Fruit fly (Drosophila melanogaster) whole organism, adult: ENCODE data around the gene CG7011.

Source experiments
- CG11617 ChIP-seq: fragments of 200-800 bp; sonication (Bioruptor generic); optimal IDR thresholded peaks from 2 replicates; lab custom pipeline; 2017; ENCODE audit warnings: mild to moderate bottlenecking, missing biosample characterization, missing genetic modification reagents, missing genetic modification characterization
- CG12768 ChIP-seq: fragments of 200-800 bp; sonication (Bioruptor generic); optimal IDR thresholded peaks from 2 replicates; lab custom pipeline; 2017; ENCODE audit warnings: missing biosample characterization, missing genetic modification characterization, mild to moderate bottlenecking, moderate library complexity, missing genetic modification reagents
- CG14711 ChIP-seq: fragments of 200-800 bp; sonication (Bioruptor generic); optimal IDR thresholded peaks from 2 replicates; lab custom pipeline; 2018; ENCODE audit warnings: missing biosample characterization, mild to moderate bottlenecking, missing genetic modification characterization, moderate library complexity
- CG1620 ChIP-seq: fragments of 200-800 bp; sonication (Bioruptor generic); optimal IDR thresholded peaks from 2 replicates; lab custom pipeline; 2016; ENCODE audit warnings: missing biosample characterization, missing genetic modification characterization
- CG33017 ChIP-seq: fragments of 200-800 bp; sonication (Bioruptor generic); optimal IDR thresholded peaks from 2 replicates; lab custom pipeline; 2018; ENCODE audit warnings: missing biosample characterization, mild to moderate bottlenecking, missing genetic modification characterization, moderate library complexity
- CG5204 ChIP-seq: fragments of 200-800 bp; sonication (Bioruptor generic); optimal IDR thresholded peaks from 2 replicates; lab custom pipeline; 2016; ENCODE audit warnings: missing biosample characterization, missing genetic modification characterization
- CG7045 ChIP-seq: fragments of 200-800 bp; sonication (Bioruptor generic); optimal IDR thresholded peaks from 2 replicates; lab custom pipeline; 2017; ENCODE audit warnings: missing biosample characterization, mild to moderate bottlenecking, missing genetic modification characterization
- CG7101 ChIP-seq: fragments of 200-800 bp; sonication (Bioruptor generic); optimal IDR thresholded peaks from 2 replicates; lab custom pipeline; 2018; ENCODE audit warnings: missing biosample characterization, mild to moderate bottlenecking, missing genetic modification characterization, moderate library complexity
- Clk ChIP-seq: fragments of 200-800 bp; sonication (Bioruptor generic); optimal IDR thresholded peaks from 2 replicates; lab custom pipeline; 2017; ENCODE audit warnings: missing biosample characterization, missing genetic modification characterization
- Crg-1 ChIP-seq: fragments of 200-800 bp; sonication (Bioruptor generic); optimal IDR thresholded peaks from 2 replicates; lab custom pipeline; 2016; ENCODE audit warnings: missing biosample characterization, missing genetic modification characterization
- Hr96 ChIP-seq: fragments of 200-800 bp; sonication (Bioruptor generic); optimal IDR thresholded peaks from 2 replicates; lab custom pipeline; 2016; ENCODE audit warnings: missing biosample characterization, missing genetic modification characterization
- Mnt ChIP-seq: fragments of 200-800 bp; sonication (Bioruptor generic); optimal IDR thresholded peaks from 2 replicates; lab custom pipeline; 2016; ENCODE audit warnings: missing biosample characterization, mild to moderate bottlenecking, missing genetic modification characterization
- bab1 ChIP-seq: fragments of 200-800 bp; sonication (Bioruptor generic); optimal IDR thresholded peaks from 3 replicates; lab custom pipeline; 2019; ENCODE audit warnings: missing biosample characterization, mild to moderate bottlenecking, missing genetic modification characterization, moderate library complexity
- cic ChIP-seq: fragments of 200-800 bp; sonication (Bioruptor generic); optimal IDR thresholded peaks from 2 replicates; lab custom pipeline; 2017; ENCODE audit warnings: missing biosample characterization, mild to moderate bottlenecking, missing genetic modification characterization, moderate library complexity
- cnc ChIP-seq, 2 experiments: fragments of >200 bp; optimal IDR thresholded peaks; 2 replicates each; lab custom pipeline; 2017
- kay ChIP-seq: fragments of 200-800 bp; sonication (Bioruptor generic); peaks from one replicate; lab custom pipeline; 2016; ENCODE audit warnings: missing biosample characterization, missing genetic modification characterization, borderline replicate concordance
- ovo ChIP-seq: fragments of 200-800 bp; sonication (Bioruptor generic); optimal IDR thresholded peaks from 2 replicates; lab custom pipeline; 2016; ENCODE audit warnings: missing biosample characterization, missing genetic modification characterization
- pad ChIP-seq: fragments of 200-800 bp; sonication (Bioruptor generic); optimal IDR thresholded peaks from 3 replicates; lab custom pipeline; 2017; ENCODE audit warnings: missing biosample characterization, missing genetic modification characterization, mild to moderate bottlenecking, moderate library complexity, missing genetic modification reagents
- tj ChIP-seq: fragments of 200-800 bp; sonication (Bioruptor generic); optimal IDR thresholded peaks from 3 replicates; lab custom pipeline; 2017; ENCODE audit warnings: missing biosample characterization, mild to moderate bottlenecking, missing genetic modification characterization, moderate library complexity
- toe ChIP-seq: fragments of 200-800 bp; sonication (Bioruptor generic); optimal IDR thresholded peaks from 2 replicates; lab custom pipeline; 2016; ENCODE audit warnings: missing biosample characterization, missing genetic modification characterization

CG7011 gene

DNA sequence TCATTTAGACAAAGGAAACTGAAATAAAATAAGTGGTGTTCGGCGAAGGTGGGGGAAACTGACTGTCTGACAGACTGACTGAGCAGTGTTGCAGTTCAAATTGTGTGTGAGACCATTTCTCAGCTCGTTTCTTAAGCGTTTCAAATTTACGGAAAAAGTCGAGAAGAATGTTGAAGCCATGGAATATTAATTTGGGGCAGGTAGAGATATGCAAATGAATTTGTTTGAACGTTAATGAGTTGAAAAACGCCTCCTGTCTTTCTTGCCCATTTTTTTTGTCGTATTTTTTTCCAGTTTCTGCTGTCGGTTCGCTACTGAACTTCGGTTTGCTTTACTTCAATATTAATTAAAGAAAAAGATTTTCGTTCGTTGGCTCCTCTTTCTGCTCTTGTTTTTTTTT lies 40.2 kb upstream of the CG7011 start:
- TF ChIP-seq CG12768 (GFP tag; lab: Kevin White, UChicago) (no peak), CG1620 (no peak), Mnt (GFP tag; lab: Kevin White, UChicago) (no peak), tj (no peak), ovo (GFP tag; lab: Kevin White, UChicago) (no peak), kay (GFP tag; lab: Kevin White, UChicago) (no peak), Clk (GFP tag; lab: Kevin White, UChicago) (no peak)

DNA sequence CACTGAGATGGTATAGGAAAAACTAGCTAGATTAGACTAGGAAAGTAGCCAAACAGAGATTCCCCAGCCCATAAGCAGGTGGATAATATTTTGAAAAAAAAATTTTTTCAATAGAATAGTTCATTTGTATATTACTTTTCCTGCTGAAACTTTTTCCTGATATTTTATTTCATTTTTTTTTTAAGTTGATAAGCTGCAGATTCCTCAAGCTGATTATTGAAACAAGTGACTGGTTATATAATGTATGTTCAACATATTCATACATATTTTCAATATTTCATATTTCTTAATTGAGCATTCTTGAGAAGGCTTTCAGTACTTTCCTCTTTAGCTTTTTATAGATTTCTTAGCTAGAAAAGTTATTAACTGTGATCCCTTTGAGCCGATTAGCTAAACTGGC lies 39.7 kb upstream of the CG7011 start:
- TF ChIP-seq ovo (GFP tag; lab: Kevin White, UChicago): no peak
- no peak for TF ChIP-seq cic (GFP tag; lab: Kevin White, UChicago)
- no peak for TF ChIP-seq CG5204 (GFP tag; lab: Kevin White, UChicago)
- no peak for TF ChIP-seq CG14711 (tag; lab: Kevin White, UChicago)

dm6 chr3L:15201351-15201750 lies 37.9 kb upstream of the CG7011 start:
- TF ChIP-seq cnc (optimal IDR thresholded peaks at IDR 0.05; lab: Kevin White, UChicago): no peak
- no peak for TF ChIP-seq kay (GFP tag; lab: Kevin White, UChicago)
- TF ChIP-seq bab1 (GFP tag; lab: Kevin White, UChicago): no peak
- no peak for TF ChIP-seq CG7045
- TF ChIP-seq CG7101: no peak
- no peak for TF ChIP-seq ovo (GFP tag; lab: Kevin White, UChicago)

DNA sequence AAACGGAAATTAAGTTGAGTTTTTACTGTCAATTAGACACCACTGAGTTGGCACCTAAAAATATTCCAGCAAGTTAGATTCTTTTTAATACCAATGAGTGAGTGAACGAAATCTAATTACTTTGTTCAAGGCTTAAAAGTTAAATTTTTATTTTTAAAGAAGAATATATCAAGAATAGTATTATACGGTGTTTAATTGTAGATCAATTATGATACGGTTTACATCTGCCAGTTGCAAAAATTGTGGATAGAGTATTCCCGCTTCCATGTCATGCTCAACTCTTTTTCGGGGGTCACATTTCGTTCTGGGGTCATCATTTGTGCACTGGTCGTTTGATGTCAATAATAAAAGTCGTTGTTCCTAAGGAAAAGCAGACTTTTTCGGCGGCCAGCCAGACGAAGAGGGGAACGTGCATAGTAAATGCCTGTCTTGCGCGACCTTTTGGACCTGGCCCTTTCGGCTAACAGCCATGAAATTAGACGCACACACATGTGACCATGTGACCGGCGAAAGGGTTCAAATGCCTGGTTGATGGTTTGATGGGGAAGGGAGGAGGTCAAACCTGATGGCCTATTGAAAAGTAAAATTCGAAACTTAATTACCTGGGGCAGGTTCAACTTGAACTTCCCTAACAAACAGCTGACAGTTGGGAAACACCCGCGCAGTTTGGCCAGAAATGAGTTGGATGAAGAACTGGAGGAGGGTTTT lies 37.0 kb upstream of the CG7011 start:
- TF ChIP-seq Crg-1 (GFP tag; lab: Kevin White, UChicago) (no peak), bab1 (GFP tag; lab: Kevin White, UChicago) (no peak), cnc (optimal IDR thresholded peaks at IDR 0.05; lab: Kevin White, UChicago) (no peak), CG5204 (GFP tag; lab: Kevin White, UChicago) (no peak), toe (GFP tag; lab: Kevin White, UChicago) (no peak), pad (GFP tag; lab: Kevin White, UChicago) (no peak), cic (GFP tag; lab: Kevin White, UChicago) (no peak), Mnt (GFP tag; lab: Kevin White, UChicago) (no peak), ovo (GFP tag; lab: Kevin White, UChicago) (no peak)

dm6 chr3L:15199216-15200090 lies 36.0 kb upstream of the CG7011 start:
- TF ChIP-seq pad (GFP tag; lab: Kevin White, UChicago): no peak
- no peak for TF ChIP-seq toe (GFP tag; lab: Kevin White, UChicago)
- TF ChIP-seq CG14711 (tag; lab: Kevin White, UChicago): no peak
- no peak for TF ChIP-seq ovo (GFP tag; lab: Kevin White, UChicago)
- TF ChIP-seq CG33017 (tag; lab: Kevin White, UChicago): no peak
- TF ChIP-seq kay (GFP tag; lab: Kevin White, UChicago): no peak
- TF ChIP-seq Crg-1 (GFP tag; lab: Kevin White, UChicago): no peak
- TF ChIP-seq cnc (optimal IDR thresholded peaks at IDR 0.05; lab: Kevin White, UChicago): no peak
- no peak for TF ChIP-seq Hr96
- no peak for TF ChIP-seq CG11617 (GFP tag; lab: Kevin White, UChicago)
- TF ChIP-seq CG7045: no peak
- TF ChIP-seq tj: no peak
- TF ChIP-seq cic (GFP tag; lab: Kevin White, UChicago): no peak
- no peak for TF ChIP-seq CG12768 (GFP tag; lab: Kevin White, UChicago)
- no peak for TF ChIP-seq bab1 (GFP tag; lab: Kevin White, UChicago)
- no peak for TF ChIP-seq CG5204 (GFP tag; lab: Kevin White, UChicago)
- no peak for TF ChIP-seq CG1620
- TF ChIP-seq Mnt (GFP tag; lab: Kevin White, UChicago): no peak
- TF ChIP-seq Clk (GFP tag; lab: Kevin White, UChicago): no peak
- TF ChIP-seq CG7101: no peak

dm6 chr3L:15197978-15198377 lies 34.5 kb upstream of the CG7011 start:
- TF ChIP-seq CG14711 (tag; lab: Kevin White, UChicago) (no peak), cnc (optimal IDR thresholded peaks at IDR 0.05; lab: Kevin White, UChicago) (no peak), kay (GFP tag; lab: Kevin White, UChicago) (no peak), bab1 (GFP tag; lab: Kevin White, UChicago) (no peak), CG11617 (GFP tag; lab: Kevin White, UChicago) (no peak), Clk (GFP tag; lab: Kevin White, UChicago) (no peak), CG5204 (GFP tag; lab: Kevin White, UChicago) (no peak), CG12768 (GFP tag; lab: Kevin White, UChicago) (no peak), CG7045 (no peak), Hr96 (no peak), CG33017 (tag; lab: Kevin White, UChicago) (no peak), toe (GFP tag; lab: Kevin White, UChicago) (no peak), Mnt (GFP tag; lab: Kevin White, UChicago) (no peak), CG7101 (no peak), Crg-1 (GFP tag; lab: Kevin White, UChicago) (no peak)
